Fruit fly (Drosophila melanogaster): ENCODE data around the gene CG3698.

DNA sequence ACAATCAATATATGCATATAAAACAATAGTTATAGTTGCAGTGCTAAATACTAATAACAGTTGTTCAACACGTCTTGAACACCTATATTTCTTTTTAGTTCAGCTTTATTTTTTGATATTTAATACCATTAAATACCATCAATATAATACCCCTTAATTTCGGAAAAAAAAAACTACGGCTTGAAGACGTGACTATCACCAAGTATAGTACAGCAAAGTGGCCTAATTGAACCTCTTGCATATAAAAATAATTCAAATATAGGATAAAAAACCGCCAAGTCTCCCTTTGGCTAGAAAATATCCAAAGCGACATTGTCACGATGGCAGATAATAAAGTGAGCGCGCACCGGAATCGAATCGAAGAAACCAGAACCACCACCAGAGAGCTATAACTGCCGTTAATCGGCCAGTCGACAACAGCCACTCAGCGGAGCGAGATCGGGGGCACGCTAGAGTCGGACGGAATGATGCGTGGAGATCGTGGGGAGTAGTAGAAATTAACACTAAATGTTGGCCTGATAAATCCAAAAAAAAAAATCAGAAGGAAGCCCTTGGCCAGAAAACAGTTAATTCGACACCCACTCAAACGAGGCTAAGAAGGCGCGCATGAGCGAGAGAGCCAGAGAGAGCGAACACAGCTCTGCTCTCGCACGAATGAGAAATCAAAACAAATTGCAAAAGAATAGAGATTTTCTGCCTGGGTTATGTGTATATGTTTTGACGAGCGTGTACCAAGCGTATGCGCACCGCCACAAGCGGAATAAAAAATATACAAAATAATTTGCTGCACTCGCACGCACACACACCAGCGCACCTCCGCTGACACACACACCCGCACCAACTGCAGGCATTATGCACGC lies 13.1 kb downstream of the CG3698 start:
- no peak; the same call in 2 of the 3 replicates for TF ChIP-seq HLH4C (GFP tag; IDR thresholded peaks at IDR 0.05; ENCODE audit: partially characterized antibody)
- TF ChIP-seq CG4854 (GFP tag; optimal IDR thresholded peaks at IDR 0.05), result peak; percentile 2
- TF ChIP-seq CG8478 (optimal IDR thresholded peaks at IDR 0.05), result no peak
- TF ChIP-seq ems (GFP tag; optimal IDR thresholded peaks at IDR 0.05), result peak; percentile 19
- TF ChIP-seq CG18599 (GFP tag; optimal IDR thresholded peaks at IDR 0.05), result peak; percentile 40

All from whole organism, embryonic.